Worm (Caenorhabditis elegans) whole organism, L1 larva: Measurements from ENCODE around the gene K11H12.8.
A peak's percentile ranks its signal among the peaks of the same experiment; 100 is the strongest.

Experiments
- C16A3.4 ChIP-seq: fragments of 150-350 bp; optimal IDR thresholded peaks from 2 replicates; lab custom pipeline; 2014; ENCODE audit warnings: missing biosample characterization, missing genetic modification characterization
- F16B12.6 ChIP-seq: fragments of 150-350 bp; optimal IDR thresholded peaks from 2 replicates; lab custom pipeline; 2014; ENCODE audit warnings: missing biosample characterization, missing genetic modification characterization
- Y116A8C.19 ChIP-seq: sonication (generic microtip); optimal IDR thresholded peaks from 2 replicates; lab custom pipeline; 2016; ENCODE audit warnings: missing compliant biosample characterization, missing genetic modification characterization, borderline replicate concordance
- blmp-1 ChIP-seq: fragments of 150-350 bp; optimal IDR thresholded peaks from 2 replicates; lab custom pipeline; 2014; ENCODE audit warnings: missing biosample characterization, missing genetic modification characterization
- ceh-63 ChIP-seq: fragments of 200-800 bp; sonication (Bioruptor generic); optimal IDR thresholded peaks from 2 replicates; lab custom pipeline; 2018; ENCODE audit warnings: mild to moderate bottlenecking, missing genetic modification characterization, missing compliant biosample characterization
- ceh-88 ChIP-seq: fragments of 200-800 bp; sonication (Bioruptor generic); IDR thresholded peaks from 2 replicates; pipeline ENCODE4 v1.3.6; 2022; ENCODE audit warnings: missing genetic modification characterization, missing compliant biosample characterization
- ces-1 ChIP-seq: fragments of 150-350 bp; optimal IDR thresholded peaks from 2 replicates; lab custom pipeline; 2014; ENCODE audit warnings: missing biosample characterization, missing genetic modification reagents, missing genetic modification characterization
- dpl-1 ChIP-seq, 3 experiments: fragments of 150-350 bp in 2 of 3; sonication (generic microtip) in 1 of 3; optimal IDR thresholded peaks; 2 replicates each; lab custom pipeline; 2014 to 2017; ENCODE audit warnings: missing biosample characterization in 3 of 3, missing genetic modification characterization in 3 of 3, missing genetic modification reagents in 3 of 3
- dsc-1 ChIP-seq: sonication (generic microtip); optimal IDR thresholded peaks from 2 replicates; lab custom pipeline; 2016; ENCODE audit warnings: mild to moderate bottlenecking, missing genetic modification characterization, missing compliant biosample characterization
- efl-1 ChIP-seq, 4 experiments: fragments of 150-350 bp; optimal IDR thresholded peaks in 3 of 4; peaks in 1 of 4; 1 replicate in 1 of 4; 2 replicates in 3 of 4; lab custom pipeline; 2014; ENCODE audit warnings: missing biosample characterization in 2 of 4, missing genetic modification characterization in 2 of 4, missing genetic modification reagents in 2 of 4
- efl-3 ChIP-seq: fragments of 200-800 bp; sonication (Bioruptor generic); optimal IDR thresholded peaks from 2 replicates; lab custom pipeline; 2018; ENCODE audit warnings: mild to moderate bottlenecking, missing genetic modification characterization, missing compliant biosample characterization
- ets-5 ChIP-seq: fragments of 200-800 bp; sonication (Bioruptor generic); IDR thresholded peaks from 2 replicates; pipeline ENCODE4 v1.3.6; 2022; ENCODE audit warnings: missing genetic modification characterization, missing compliant biosample characterization
- fkh-10 ChIP-seq: sonication (generic microtip); optimal IDR thresholded peaks from 2 replicates; lab custom pipeline; 2017; ENCODE audit warnings: missing biosample characterization, missing genetic modification reagents, missing genetic modification characterization
- hlh-17 ChIP-seq: fragments of 200-800 bp; sonication (Bioruptor generic); optimal IDR thresholded peaks from 2 replicates; lab custom pipeline; 2018; ENCODE audit warnings: missing genetic modification characterization, mild to moderate bottlenecking, missing compliant biosample characterization, moderate library complexity, borderline replicate concordance
- irx-1 ChIP-seq: sonication (generic microtip); optimal IDR thresholded peaks from 2 replicates; lab custom pipeline; 2016; ENCODE audit warnings: missing genetic modification characterization, missing compliant biosample characterization
- lin-13 ChIP-seq: fragments of 150-350 bp; optimal IDR thresholded peaks from 2 replicates; lab custom pipeline; 2014; ENCODE audit warnings: missing biosample characterization, missing genetic modification reagents, missing genetic modification characterization
- lin-35 ChIP-seq, 2 experiments: fragments of 150-350 bp; optimal IDR thresholded peaks; 2 replicates each; lab custom pipeline; 2014; ENCODE audit warnings: missing biosample characterization in 2 of 2, missing genetic modification characterization in 2 of 2, missing genetic modification reagents in 2 of 2
- lsy-2 ChIP-seq, 2 experiments: fragments of 150-350 bp; optimal IDR thresholded peaks; 2 replicates each; lab custom pipeline; 2014; ENCODE audit warnings: missing biosample characterization in 2 of 2, missing genetic modification characterization in 2 of 2
- mab-9 ChIP-seq: fragments of 200-800 bp; sonication (Bioruptor generic); IDR thresholded peaks from 2 replicates; pipeline ENCODE4 v1.3.6; 2022; ENCODE audit warnings: missing genetic modification reagents, missing genetic modification characterization, missing compliant biosample characterization
- nhr-19 ChIP-seq: fragments of 200-800 bp; sonication (Bioruptor generic); conservative IDR thresholded peaks from 2 replicates; pipeline ENCODE4 v1.3.6; 2022; ENCODE audit warnings: missing genetic modification characterization, missing compliant biosample characterization
- nhr-77 ChIP-seq: fragments of 150-350 bp; optimal IDR thresholded peaks from 2 replicates; lab custom pipeline; 2014; ENCODE audit warnings: missing biosample characterization, missing genetic modification characterization
- nhr-85 ChIP-seq: sonication (generic microtip); peaks from one replicate; lab custom pipeline; 2016; ENCODE audit warnings: missing genetic modification characterization, inconsistent platforms, missing compliant biosample characterization
- nhr-90 ChIP-seq: sonication (generic microtip); optimal IDR thresholded peaks from 2 replicates; lab custom pipeline; 2016; ENCODE audit warnings: mild to moderate bottlenecking, missing genetic modification characterization, missing compliant biosample characterization; ENCODE audit not compliant: poor library complexity
- pax-3 ChIP-seq: fragments of 200-800 bp; sonication (Bioruptor generic); optimal IDR thresholded peaks from 2 replicates; lab custom pipeline; 2018; ENCODE audit warnings: mild to moderate bottlenecking, missing genetic modification characterization, moderate library complexity, missing compliant biosample characterization
- snu-23 ChIP-seq: sonication (generic microtip); optimal IDR thresholded peaks from 2 replicates; lab custom pipeline; 2016; ENCODE audit warnings: missing genetic modification characterization, missing compliant biosample characterization
- sox-4 ChIP-seq: sonication (generic microtip); optimal IDR thresholded peaks from 2 replicates; lab custom pipeline; 2016; ENCODE audit warnings: missing genetic modification characterization, missing compliant biosample characterization
- sup-37 ChIP-seq: fragments of 200-800 bp; sonication (Bioruptor generic); optimal IDR thresholded peaks from 2 replicates; lab custom pipeline; 2018; ENCODE audit warnings: mild to moderate bottlenecking, missing genetic modification characterization, missing compliant biosample characterization
- tbx-2 ChIP-seq: sonication (generic microtip); optimal IDR thresholded peaks from 2 replicates; lab custom pipeline; 2016; ENCODE audit warnings: missing genetic modification characterization, missing compliant biosample characterization
- unc-62 ChIP-seq: fragments of 150-350 bp; optimal IDR thresholded peaks from 2 replicates; lab custom pipeline; 2014; ENCODE audit warnings: missing biosample characterization, missing genetic modification reagents, missing genetic modification characterization
- unc-86 ChIP-seq: sonication (generic microtip); optimal IDR thresholded peaks from 2 replicates; lab custom pipeline; 2016; ENCODE audit warnings: missing genetic modification characterization, missing compliant biosample characterization
- xbp-1 ChIP-seq: sonication (generic microtip); optimal IDR thresholded peaks from 2 replicates; lab custom pipeline; 2016; ENCODE audit warnings: missing genetic modification characterization, missing compliant biosample characterization
- zag-1 ChIP-seq: fragments of 150-350 bp; optimal IDR thresholded peaks from 2 replicates; lab custom pipeline; 2014; ENCODE audit warnings: missing biosample characterization, missing genetic modification characterization
- ztf-4 ChIP-seq: fragments of 150-350 bp; optimal IDR thresholded peaks from 2 replicates; lab custom pipeline; 2014; ENCODE audit warnings: missing biosample characterization, missing genetic modification characterization

K11H12.8 gene

DNA sequence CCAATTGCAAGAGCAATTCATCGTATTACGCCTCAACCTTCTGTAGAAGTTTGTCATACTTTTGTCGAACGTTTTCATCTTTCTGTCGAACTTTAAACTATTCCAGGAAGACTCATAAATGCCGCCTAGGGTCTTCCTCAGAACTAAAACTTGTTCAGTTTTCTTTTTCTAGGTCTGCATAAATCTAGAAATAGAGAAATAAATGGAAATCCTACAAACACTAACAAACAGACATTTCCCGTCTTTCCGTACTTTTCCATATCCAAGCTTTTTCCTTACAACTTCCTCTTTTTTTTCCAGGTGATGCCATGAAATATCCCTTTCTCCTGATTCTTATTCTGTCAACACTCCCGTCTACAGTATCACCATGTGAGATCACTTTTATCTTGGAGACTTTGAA, 29.0 kb downstream of the K11H12.8 start, which contains the start of gene cutl-28:
Gene cutl-28, plus strand, starts transcription at position 301 of the 400 bp plus-strand sequence.
- TF ChIP-seq nhr-85 (peak; percentile 2), dpl-1 (GFP tag; optimal IDR thresholded peaks at IDR 0.05; lab: Kevin White, UChicago) (no peak)

DNA sequence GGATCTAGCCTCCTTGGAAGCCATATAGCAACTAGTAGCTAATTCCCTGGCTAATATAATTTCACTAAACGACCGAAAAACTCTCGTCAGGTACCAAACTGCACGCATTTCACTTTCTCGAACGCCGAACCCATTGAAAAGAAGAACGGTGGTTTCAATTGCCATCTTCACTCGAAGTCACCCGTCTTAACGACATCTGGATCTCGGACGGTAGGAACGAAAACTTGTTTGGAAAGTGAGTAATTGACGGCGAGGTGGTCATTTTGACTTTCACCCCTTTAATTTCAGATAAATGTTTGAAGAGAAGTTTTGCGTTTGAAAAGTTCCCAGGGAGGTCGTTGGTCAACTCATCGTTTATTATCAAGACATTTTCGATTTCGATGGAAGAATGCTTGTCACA, 29.6 kb downstream of the K11H12.8 start:
- TF ChIP-seq dpl-1 (GFP tag; optimal IDR thresholded peaks at IDR 0.05; lab: Kevin White, UChicago) (no peak), fkh-10 (no peak), ets-5 (no peak), ceh-88 (GFP tag; lab: Robert Waterston, UW) (no peak), nhr-19 (GFP tag; lab: Robert Waterston, UW) (no peak), blmp-1 (tag; lab: Kevin White, UChicago) (no peak), ztf-4 (no peak), xbp-1 (tag; lab: Kevin White, UChicago) (no peak), sox-4 (tag; lab: Kevin White, UChicago) (no peak), mab-9 (no peak), unc-86 (tag; lab: Kevin White, UChicago) (no peak), unc-62 (GFP tag; lab: Kevin White, UChicago) (no peak), Y116A8C.19 (tag; lab: Kevin White, UChicago) (no peak), snu-23 (GFP tag; lab: Kevin White, UChicago) (no peak), hlh-17 (GFP tag; lab: Kevin White, UChicago) (no peak), lin-35 (GFP tag; optimal IDR thresholded peaks at IDR 0.05; lab: Kevin White, UChicago) (no peak)

DNA sequence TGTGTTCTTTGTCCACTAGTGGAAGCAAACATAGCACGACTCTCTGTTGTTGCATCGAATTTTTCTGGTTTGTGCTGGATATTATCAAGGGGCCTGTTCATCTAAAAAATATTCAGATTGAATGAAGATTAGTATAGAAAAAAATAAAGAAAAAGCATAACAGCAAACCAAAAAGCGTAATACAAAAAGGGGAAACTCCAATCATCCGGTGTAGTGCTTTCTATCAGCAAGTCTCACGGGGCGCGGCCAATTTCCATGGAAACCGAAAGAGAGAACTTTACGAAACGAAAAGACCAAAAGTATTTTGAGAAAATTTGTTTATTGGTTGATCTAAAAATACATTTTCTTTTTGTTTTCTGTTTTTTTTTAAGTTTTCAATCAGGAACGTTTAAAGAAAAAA, 43.1 kb downstream of the K11H12.8 start, which contains the start of gene Y55F3C.17:
Gene Y55F3C.17, minus strand, starts transcription at position 101 of the 400 bp plus-strand sequence.
- TF ChIP-seq nhr-90 (no peak), zag-1 (tag; lab: Kevin White, UChicago) (no peak), lsy-2 (tag; optimal IDR thresholded peaks at IDR 0.05; lab: Kevin White, UChicago) (no peak), ces-1 (no peak), efl-3 (GFP tag; lab: Kevin White, UChicago) (no peak), mab-9 (no peak), Y116A8C.19 (tag; lab: Kevin White, UChicago) (no peak), tbx-2 (tag; lab: Kevin White, UChicago) (no peak), C16A3.4 (tag; lab: Kevin White, UChicago) (no peak), F16B12.6 (no peak), unc-62 (GFP tag; lab: Kevin White, UChicago) (no peak), sup-37 (GFP tag; lab: Kevin White, UChicago) (no peak), irx-1 (tag; lab: Kevin White, UChicago) (no peak), dsc-1 (tag; lab: Kevin White, UChicago) (no peak), pax-3 (tag; lab: Kevin White, UChicago) (no peak), nhr-77 (tag; lab: Kevin White, UChicago) (no peak), ceh-63 (GFP tag; lab: Kevin White, UChicago) (no peak), fkh-10 (no peak)
- TF ChIP-seq, all 84 proteins: peak for 0

DNA sequence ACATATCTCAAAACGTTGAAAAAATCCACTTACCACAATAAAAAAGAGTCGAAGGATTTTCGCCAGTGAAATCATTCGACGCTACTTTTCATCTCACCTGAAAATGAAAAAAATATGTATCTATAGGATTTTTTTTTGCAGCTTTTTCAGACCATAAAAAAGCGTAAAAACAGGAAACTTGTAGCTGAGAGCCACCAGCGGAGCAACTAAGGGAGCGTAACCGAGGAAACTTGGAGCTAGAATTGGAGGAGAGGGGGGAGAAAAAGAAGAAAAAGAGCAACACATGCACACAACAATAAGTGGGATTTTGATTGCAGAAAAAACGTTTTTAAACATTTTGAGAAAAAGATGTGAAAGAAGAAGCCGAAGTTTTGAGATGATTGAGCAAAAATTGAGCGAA, 52.4 kb downstream of the K11H12.8 start, which contains the start of gene cutl-26:
Gene cutl-26, minus strand, starts transcription at position 101 of the 400 bp plus-strand sequence.
- TF ChIP-seq efl-1 (optimal IDR thresholded peaks at IDR 0.05; lab: Kevin White, UChicago) (no peak), efl-1 (GFP tag; optimal IDR thresholded peaks at IDR 0.05 in 1 of 2; lab: Kevin White, UChicago) (peak in 1 of 2 experiments; percentile 60), lin-13 (GFP tag; lab: Kevin White, UChicago) (no peak), pax-3 (tag; lab: Kevin White, UChicago) (no peak)
